Worm (Caenorhabditis elegans): ENCODE measurements around the gene chtl-1.

DNA sequence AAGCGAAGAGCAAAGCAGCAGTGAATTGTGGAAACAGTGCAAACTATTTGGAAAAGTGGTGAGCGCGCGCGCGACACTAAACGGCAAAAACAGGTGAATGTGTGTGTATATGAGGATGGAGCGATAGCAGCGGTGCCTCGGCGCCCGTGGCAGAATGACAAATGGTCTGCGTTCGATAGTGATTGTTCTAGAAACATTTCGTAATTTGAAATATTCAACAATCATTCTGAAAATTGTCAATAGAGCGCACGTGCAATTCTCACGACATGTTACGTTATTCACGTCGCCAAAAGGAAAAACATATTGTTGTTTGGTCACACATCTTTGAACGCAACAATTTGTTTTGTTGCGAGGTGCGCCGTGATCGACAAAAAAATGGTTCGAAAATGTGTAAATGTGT is 8.9 kb downstream of the chtl-1 start:
- TF ChIP-seq blmp-1 (tag; optimal IDR thresholded peaks at IDR 0.05) (no peak), lin-32 (GFP tag; optimal IDR thresholded peaks at IDR 0.05) (no peak)

Measured in whole organism, mixed stage, embryonic.